Worm (Caenorhabditis elegans) whole organism, L2 larva: ENCODE results near the gene taf-11.1.

Experiments used
- C34F6.9 ChIP-seq: fragments of 150-350 bp; optimal IDR thresholded peaks from 2 replicates; lab custom pipeline; 2014; ENCODE audit warnings: missing biosample characterization, missing genetic modification characterization
- F13H6.1 ChIP-seq: sonication (generic microtip); optimal IDR thresholded peaks from 2 replicates; lab custom pipeline; 2016; ENCODE audit warnings: missing genetic modification characterization, missing compliant biosample characterization
- Y55F3AM.14 ChIP-seq: fragments of 200-800 bp; sonication (Bioruptor generic); optimal IDR thresholded peaks from 2 replicates; lab custom pipeline; 2018; ENCODE audit warnings: mild to moderate bottlenecking, missing genetic modification characterization, missing compliant biosample characterization
- ZK546.5 ChIP-seq: sonication (generic microtip); optimal IDR thresholded peaks from 2 replicates; lab custom pipeline; 2017; ENCODE audit warnings: missing biosample characterization, missing genetic modification characterization
- aly-2 ChIP-seq: fragments of 150-350 bp; optimal IDR thresholded peaks from 2 replicates; lab custom pipeline; 2014; ENCODE audit warnings: missing biosample characterization, missing genetic modification characterization
- ama-1 ChIP-seq: fragments of 150-350 bp; optimal IDR thresholded peaks from 2 replicates; lab custom pipeline; 2018; ENCODE audit warnings: inconsistent platforms
- blmp-1 ChIP-seq: sonication (generic microtip); optimal IDR thresholded peaks from 2 replicates; lab custom pipeline; 2017; ENCODE audit warnings: missing genetic modification characterization, mild to moderate bottlenecking, missing compliant biosample characterization, antibody characterized with exemption, moderate library complexity; ENCODE audit not compliant: insufficient read depth
- ceh-82 ChIP-seq: fragments of 150-350 bp; optimal IDR thresholded peaks from 2 replicates; lab custom pipeline; 2014; ENCODE audit warnings: missing biosample characterization, missing genetic modification characterization
- crh-2 ChIP-seq: sonication (generic microtip); optimal IDR thresholded peaks from 2 replicates; lab custom pipeline; 2017; ENCODE audit warnings: missing biosample characterization, missing genetic modification characterization
- egl-27 ChIP-seq: sonication (generic microtip); optimal IDR thresholded peaks from 3 replicates; lab custom pipeline; 2017; ENCODE audit warnings: missing biosample characterization, missing genetic modification reagents, missing genetic modification characterization
- elt-1 ChIP-seq: fragments of 150-350 bp; optimal IDR thresholded peaks from 2 replicates; lab custom pipeline; 2014; ENCODE audit warnings: missing biosample characterization, missing genetic modification characterization
- elt-3 ChIP-seq: sonication (generic microtip); optimal IDR thresholded peaks from 2 replicates; lab custom pipeline; 2017; ENCODE audit warnings: missing biosample characterization, missing genetic modification characterization
- fos-1 ChIP-seq: fragments of 150-350 bp; optimal IDR thresholded peaks from 2 replicates; lab custom pipeline; 2014; ENCODE audit warnings: missing biosample characterization, missing genetic modification characterization
- gmeb-1 ChIP-seq: fragments of 150-350 bp; optimal IDR thresholded peaks from 2 replicates; lab custom pipeline; 2014; ENCODE audit warnings: missing biosample characterization, missing genetic modification characterization
- lin-13 ChIP-seq: fragments of 150-350 bp; optimal IDR thresholded peaks from 2 replicates; lab custom pipeline; 2014; ENCODE audit warnings: missing biosample characterization, missing genetic modification reagents, missing genetic modification characterization
- lin-39 ChIP-seq: fragments of 150-350 bp; optimal IDR thresholded peaks from 2 replicates; lab custom pipeline; 2014; ENCODE audit warnings: missing biosample characterization, missing genetic modification reagents, missing genetic modification characterization
- lsy-2 ChIP-seq, 2 experiments: fragments of 150-350 bp in 1 of 2; sonication (generic microtip) in 1 of 2; optimal IDR thresholded peaks; 2 replicates each; lab custom pipeline; 2014 to 2017; ENCODE audit warnings: missing biosample characterization in 2 of 2, missing genetic modification characterization in 2 of 2
- mab-5 ChIP-seq: fragments of 150-350 bp; optimal IDR thresholded peaks from 2 replicates; lab custom pipeline; 2014; ENCODE audit warnings: missing biosample characterization, missing genetic modification characterization
- mbf-1 ChIP-seq: sonication (generic microtip); optimal IDR thresholded peaks from 2 replicates; lab custom pipeline; 2017; ENCODE audit warnings: missing biosample characterization, missing genetic modification characterization
- mdl-1 ChIP-seq, 2 experiments: fragments of 150-350 bp in 1 of 2; sonication (generic microtip) in 1 of 2; optimal IDR thresholded peaks; 2 replicates each; lab custom pipeline; 2017; ENCODE audit warnings: missing biosample characterization in 2 of 2, missing genetic modification characterization in 2 of 2
- nhr-10 ChIP-seq: sonication (generic microtip); optimal IDR thresholded peaks from 2 replicates; lab custom pipeline; 2017; ENCODE audit warnings: missing biosample characterization, missing genetic modification characterization
- nhr-11 ChIP-seq: fragments of 150-350 bp; optimal IDR thresholded peaks from 2 replicates; lab custom pipeline; 2014; ENCODE audit warnings: missing biosample characterization, missing genetic modification characterization
- nhr-12 ChIP-seq: fragments of 150-350 bp; optimal IDR thresholded peaks from 2 replicates; lab custom pipeline; 2014; ENCODE audit warnings: missing biosample characterization, missing genetic modification characterization
- nhr-129 ChIP-seq: fragments of 150-350 bp; optimal IDR thresholded peaks from 2 replicates; lab custom pipeline; 2014; ENCODE audit warnings: missing biosample characterization, missing genetic modification characterization
- nhr-21 ChIP-seq: fragments of 150-350 bp; optimal IDR thresholded peaks from 2 replicates; lab custom pipeline; 2014; ENCODE audit warnings: missing biosample characterization, missing genetic modification characterization
- nhr-23 ChIP-seq: fragments of 150-350 bp; optimal IDR thresholded peaks from 2 replicates; lab custom pipeline; 2014; ENCODE audit warnings: missing biosample characterization, missing genetic modification reagents, missing genetic modification characterization
- nhr-6 ChIP-seq: fragments of 150-350 bp; optimal IDR thresholded peaks from 2 replicates; lab custom pipeline; 2014; ENCODE audit warnings: missing biosample characterization, missing genetic modification characterization
- nhr-77 ChIP-seq: fragments of 150-350 bp; optimal IDR thresholded peaks from 2 replicates; lab custom pipeline; 2014; ENCODE audit warnings: missing biosample characterization, missing genetic modification characterization
- skn-1 ChIP-seq: sonication (generic microtip); optimal IDR thresholded peaks from 2 replicates; lab custom pipeline; 2017; ENCODE audit warnings: missing biosample characterization, missing genetic modification characterization
- sma-3 ChIP-seq: sonication (generic microtip); optimal IDR thresholded peaks from 2 replicates; lab custom pipeline; 2016; ENCODE audit warnings: missing genetic modification reagents, missing genetic modification characterization, missing compliant biosample characterization
- sma-9 ChIP-seq, 2 experiments: fragments of 150-350 bp in 1 of 2; sonication (generic microtip) in 1 of 2; optimal IDR thresholded peaks; 2 replicates each; lab custom pipeline; 2014 to 2016; ENCODE audit warnings: missing genetic modification characterization in 2 of 2, mild to moderate bottlenecking in 1 of 2, missing biosample characterization in 1 of 2, missing compliant biosample characterization in 1 of 2, missing genetic modification reagents in 1 of 2, moderate library complexity in 1 of 2
- snpc-4 ChIP-seq: fragments of 150-350 bp; optimal IDR thresholded peaks from 2 replicates; lab custom pipeline; 2014; ENCODE audit warnings: missing biosample characterization, missing genetic modification characterization
- unc-55 ChIP-seq: fragments of 150-350 bp; sonication (generic microtip); optimal IDR thresholded peaks from 3 replicates; lab custom pipeline; 2014; ENCODE audit warnings: missing biosample characterization, missing genetic modification reagents, missing genetic modification characterization
- unc-62 ChIP-seq: fragments of 150-350 bp; optimal IDR thresholded peaks from 2 replicates; lab custom pipeline; 2014; ENCODE audit warnings: missing biosample characterization, missing genetic modification reagents, missing genetic modification characterization
- zag-1 ChIP-seq: fragments of 150-350 bp; optimal IDR thresholded peaks from 2 replicates; lab custom pipeline; 2014; ENCODE audit warnings: missing biosample characterization, missing genetic modification characterization
- ztf-4 ChIP-seq: fragments of 150-350 bp; optimal IDR thresholded peaks from 2 replicates; lab custom pipeline; 2014; ENCODE audit warnings: missing biosample characterization, missing genetic modification characterization

The taf-11.1 gene

DNA sequence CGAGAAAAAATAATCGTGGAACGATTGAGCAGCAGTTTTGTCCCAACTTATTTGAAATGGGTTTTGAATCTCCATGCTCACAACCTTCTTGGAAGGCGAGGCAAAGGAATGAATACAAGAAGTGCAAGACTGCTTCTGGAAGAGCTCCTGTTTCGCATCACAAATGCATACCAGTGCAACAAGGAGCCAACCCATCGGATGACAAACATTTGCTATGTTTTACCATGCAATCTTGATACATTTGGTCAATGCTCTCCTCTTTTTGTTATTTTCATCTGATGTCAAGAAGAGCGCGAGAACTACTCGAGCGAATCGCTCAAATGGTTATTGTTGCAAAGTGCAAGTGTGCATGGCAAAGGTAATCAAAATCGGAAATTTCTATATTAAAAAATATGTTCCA lies 19.1 kb downstream of the taf-11.1 start, which contains the start of gene mec-18:
mec-18 (minus strand) TSS at position 101 of the 400 bp plus-strand sequence.
- TF ChIP-seq ceh-82 (tag; lab: Kevin White, UChicago) (no peak), unc-55 (GFP tag; lab: Kevin White, UChicago) (peak; percentile 9)

DNA sequence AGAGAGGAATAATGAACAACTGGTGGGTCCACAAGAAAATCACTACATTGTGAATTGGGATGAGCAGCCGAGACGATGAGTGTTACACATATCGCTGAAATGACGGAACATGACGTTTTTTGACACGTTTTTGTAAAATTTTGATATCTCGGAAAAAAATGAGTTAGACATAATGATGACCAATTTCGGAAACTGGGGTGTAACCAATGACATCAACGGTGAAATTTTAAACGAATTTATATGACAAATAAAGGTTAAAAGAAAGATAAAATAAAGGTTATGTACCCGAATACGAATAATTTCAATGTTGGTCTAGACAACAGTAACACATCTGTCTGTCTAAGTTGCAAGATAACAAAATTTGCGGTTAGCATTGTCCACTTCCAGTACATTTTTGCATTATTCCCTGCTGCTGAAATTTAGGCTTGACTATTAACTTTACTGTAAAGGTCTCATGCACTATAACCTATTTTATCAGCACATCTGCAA lies 24.4 kb downstream of the taf-11.1 start, which contains the start of the genes twk-28 and ets-9:
twk-28 (minus strand) TSS at position 51 of the 489 bp plus-strand sequence.
ets-9 (plus strand) TSS at position 410 of the 489 bp plus-strand sequence.
- TF ChIP-seq fos-1 (tag; lab: Kevin White, UChicago): no peak
- no peak for TF ChIP-seq ZK546.5 (tag; lab: Kevin White, UChicago)
- TF ChIP-seq mbf-1 (tag; lab: Kevin White, UChicago): no peak
- TF ChIP-seq nhr-11 (tag; lab: Kevin White, UChicago): no peak
- TF ChIP-seq blmp-1 (tag; lab: Kevin White, UChicago): no peak
- TF ChIP-seq skn-1 (tag; lab: Kevin White, UChicago): no peak
- TF ChIP-seq F13H6.1: no peak
- no peak for TF ChIP-seq nhr-77 (tag; lab: Kevin White, UChicago)
- no peak for TF ChIP-seq sma-9 (GFP tag; optimal IDR thresholded peaks at IDR 0.05; lab: Kevin White, UChicago)
- TF ChIP-seq sma-9 (tag; optimal IDR thresholded peaks at IDR 0.05; lab: Kevin White, UChicago): no peak
- TF ChIP-seq mdl-1 (tag; optimal IDR thresholded peaks at IDR 0.05; lab: Kevin White, UChicago): no peak
- no peak for TF ChIP-seq zag-1 (tag; lab: Kevin White, UChicago)
- TF ChIP-seq C34F6.9 (tag; lab: Kevin White, UChicago): no peak
- no peak for TF ChIP-seq lin-39
- no peak for TF ChIP-seq elt-3 (tag; lab: Kevin White, UChicago)
- TF ChIP-seq gmeb-1 (tag; lab: Kevin White, UChicago): no peak
- TF ChIP-seq nhr-23 (tag; lab: Kevin White, UChicago): no peak
- TF ChIP-seq nhr-6 (tag; lab: Kevin White, UChicago): no peak
- no peak for TF ChIP-seq nhr-129

DNA sequence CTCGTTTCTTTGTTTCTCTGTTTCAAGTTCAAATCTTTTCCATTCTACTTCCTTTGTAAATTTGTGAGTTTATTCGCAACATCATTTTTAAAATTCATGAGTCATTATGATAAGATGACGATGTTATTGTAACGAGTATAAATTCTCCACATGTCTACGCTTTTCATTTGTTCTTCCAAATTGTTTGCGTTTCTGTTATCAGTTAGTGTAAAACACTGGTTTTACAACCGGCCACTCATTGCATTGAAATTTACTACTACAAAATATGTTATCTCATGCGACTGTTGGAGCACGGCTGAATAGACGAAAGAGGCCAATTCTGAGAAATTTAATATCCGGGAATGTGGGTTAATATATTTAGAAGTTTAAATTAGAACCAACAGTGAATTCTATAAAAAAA lies 27.4 kb downstream of the taf-11.1 start, which contains the start of gene C52B9.19:
C52B9.19 (plus strand) TSS at position 176 of the 400 bp plus-strand sequence.
- TF ChIP-seq fos-1 (tag; lab: Kevin White, UChicago) (peak; percentile 53), crh-2 (tag; lab: Kevin White, UChicago) (peak; percentile 12), nhr-21 (tag; lab: Kevin White, UChicago) (no peak)

DNA sequence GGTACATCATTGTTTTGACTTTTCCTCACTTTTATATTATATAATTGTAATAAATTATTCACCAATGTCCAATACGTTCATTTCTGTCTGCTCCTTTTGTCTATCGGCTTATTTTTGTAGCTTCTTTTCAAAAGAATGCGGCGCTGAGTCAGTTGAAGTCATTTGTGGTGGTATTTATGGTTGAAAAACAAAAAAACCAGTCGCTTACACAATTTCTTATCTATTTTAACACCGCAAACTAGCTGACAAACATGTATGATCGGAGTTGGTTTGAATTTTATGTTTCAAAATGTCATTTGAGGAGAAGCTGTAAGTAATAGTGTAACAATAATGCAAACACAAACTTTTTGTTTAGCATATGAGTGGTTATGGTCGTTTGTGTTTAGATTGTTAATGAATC lies 29.0 kb downstream of the taf-11.1 start, which contains the start of gene ets-10:
ets-10 (plus strand) TSS at position 201 of the 400 bp plus-strand sequence.
- no peak for TF ChIP-seq zag-1 (tag; lab: Kevin White, UChicago)
- TF ChIP-seq sma-3: no peak
- no peak for TF ChIP-seq F13H6.1
- no peak for TF ChIP-seq elt-1 (tag; lab: Kevin White, UChicago)
- no peak for TF ChIP-seq lin-13
- no peak for TF ChIP-seq gmeb-1 (tag; lab: Kevin White, UChicago)
- TF ChIP-seq aly-2 (tag; lab: Kevin White, UChicago): no peak
- no peak for TF ChIP-seq mab-5 (tag; lab: Kevin White, UChicago)
- TF ChIP-seq crh-2 (tag; lab: Kevin White, UChicago): no peak
- no peak for TF ChIP-seq skn-1 (tag; lab: Kevin White, UChicago)

DNA sequence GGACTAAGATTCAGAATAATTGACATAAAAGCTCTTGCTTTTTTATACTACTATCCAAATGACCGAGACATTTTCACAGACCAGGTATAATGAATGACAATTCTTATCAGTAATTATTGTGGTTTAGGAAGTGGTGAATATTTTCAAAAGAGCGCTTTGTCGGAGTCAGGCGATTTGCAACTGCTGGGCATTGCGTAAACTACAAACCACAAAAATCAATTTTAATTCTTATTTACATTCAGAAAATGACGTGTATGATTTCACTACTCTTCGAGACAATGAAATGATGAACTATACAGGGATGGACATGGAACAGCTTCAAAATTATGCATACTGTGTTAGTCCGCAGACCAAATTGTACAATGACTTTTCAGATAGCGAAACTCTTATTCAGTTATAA lies 29.5 kb downstream of the taf-11.1 start:
- TF ChIP-seq nhr-77 (tag; lab: Kevin White, UChicago) (no peak), nhr-12 (no peak), nhr-129 (no peak), snpc-4 (tag; lab: Kevin White, UChicago) (no peak), lin-39 (no peak), Y55F3AM.14 (GFP tag; lab: Kevin White, UChicago) (no peak), sma-3 (no peak), sma-9 (GFP tag; optimal IDR thresholded peaks at IDR 0.05; lab: Kevin White, UChicago) (peak; percentile 32), sma-9 (tag; optimal IDR thresholded peaks at IDR 0.05; lab: Kevin White, UChicago) (no peak), C34F6.9 (tag; lab: Kevin White, UChicago) (no peak), ama-1 (lab: Kevin White, UChicago) (no peak), blmp-1 (tag; lab: Kevin White, UChicago) (no peak), unc-62 (GFP tag; lab: Kevin White, UChicago) (no peak), ztf-4 (no peak), gmeb-1 (tag; lab: Kevin White, UChicago) (no peak), nhr-6 (tag; lab: Kevin White, UChicago) (no peak), nhr-21 (tag; lab: Kevin White, UChicago) (no peak), unc-55 (GFP tag; lab: Kevin White, UChicago) (no peak), nhr-10 (tag; lab: Kevin White, UChicago) (no peak), nhr-23 (tag; lab: Kevin White, UChicago) (no peak), elt-3 (tag; lab: Kevin White, UChicago) (no peak), fos-1 (tag; lab: Kevin White, UChicago) (peak; percentile 68), egl-27 (tag; lab: Kevin White, UChicago) (no peak), crh-2 (tag; lab: Kevin White, UChicago) (peak; percentile 9), lsy-2 (tag; optimal IDR thresholded peaks at IDR 0.05; lab: Kevin White, UChicago) (no peak)
- TF ChIP-seq, all 48 proteins: peak for 3
